Worm (Caenorhabditis elegans) whole organism, L3 larva: Measurements from ENCODE around the gene F31E3.6.

ENCODE experiments used
- ama-1 ChIP-seq: fragments of 150-350 bp; optimal IDR thresholded peaks from 2 replicates; lab custom pipeline; 2018
- egl-27 ChIP-seq: sonication (generic microtip); optimal IDR thresholded peaks from 4 replicates; lab custom pipeline; 2017; ENCODE audit warnings: missing biosample characterization, missing genetic modification reagents, missing genetic modification characterization
- fos-1 ChIP-seq: fragments of 150-350 bp; optimal IDR thresholded peaks from 2 replicates; lab custom pipeline; 2014; ENCODE audit warnings: missing biosample characterization, missing genetic modification characterization
- mdl-1 ChIP-seq: fragments of 150-350 bp; optimal IDR thresholded peaks from 2 replicates; lab custom pipeline; 2014; ENCODE audit warnings: missing biosample characterization, missing genetic modification characterization
- nhr-11 ChIP-seq: fragments of 150-350 bp; optimal IDR thresholded peaks from 2 replicates; lab custom pipeline; 2014; ENCODE audit warnings: missing biosample characterization, missing genetic modification characterization
- nhr-12 ChIP-seq: fragments of 150-350 bp; optimal IDR thresholded peaks from 2 replicates; lab custom pipeline; 2014; ENCODE audit warnings: missing biosample characterization, missing genetic modification characterization
- nhr-23 ChIP-seq: fragments of 150-350 bp; optimal IDR thresholded peaks from 2 replicates; lab custom pipeline; 2014; ENCODE audit warnings: missing biosample characterization, missing genetic modification reagents, missing genetic modification characterization
- nhr-76 ChIP-seq: fragments of 150-350 bp; sonication (generic microtip); optimal IDR thresholded peaks from 5 replicates; lab custom pipeline; 2014; ENCODE audit warnings: missing biosample characterization, missing genetic modification characterization
- snpc-4 ChIP-seq: fragments of 150-350 bp; optimal IDR thresholded peaks from 2 replicates; lab custom pipeline; 2014; ENCODE audit warnings: missing biosample characterization, missing genetic modification characterization
- tbx-2 ChIP-seq: sonication (generic microtip); optimal IDR thresholded peaks from 2 replicates; lab custom pipeline; 2016; ENCODE audit warnings: mild to moderate bottlenecking, missing genetic modification characterization, missing compliant biosample characterization
- unc-62 ChIP-seq: fragments of 150-350 bp; sonication (generic microtip); optimal IDR thresholded peaks from 4 replicates; lab custom pipeline; 2014; ENCODE audit warnings: missing biosample characterization, missing genetic modification reagents, missing genetic modification characterization
- ztf-11 ChIP-seq: fragments of 150-350 bp; optimal IDR thresholded peaks from 2 replicates; lab custom pipeline; 2014; ENCODE audit warnings: missing biosample characterization, missing genetic modification characterization

- TF ChIP-seq snpc-4 (tag; lab: Kevin White, UChicago) (no peak), nhr-23 (tag; lab: Kevin White, UChicago) (no peak), mdl-1 (tag; lab: Kevin White, UChicago) (no peak), ztf-11 (tag; lab: Kevin White, UChicago) (no peak), egl-27 (tag; lab: Kevin White, UChicago) (no peak), ama-1 (lab: Kevin White, UChicago) (no peak), fos-1 (tag; lab: Kevin White, UChicago) (no peak), nhr-11 (no peak), nhr-12 (no peak), nhr-76 (no peak), tbx-2 (tag; lab: Kevin White, UChicago) (no peak), unc-62 (no peak)
Observed at ce11 chrIII:6969090-6969489, 12.8 kb upstream of the F31E3.6 start, which contains the start of gene F31E3.12.
